Fruit fly (Drosophila melanogaster) whole organism, pupa: ENCODE results near the gene Meltrin.

ENCODE experiments used
- CG13204 ChIP-seq: fragments of 200-800 bp; sonication (Bioruptor generic); optimal IDR thresholded peaks from 2 replicates; lab custom pipeline; 2018; ENCODE audit warnings: missing biosample characterization, mild to moderate bottlenecking, missing genetic modification characterization, moderate library complexity
- CG17806 ChIP-seq: fragments of 200-800 bp; sonication (Bioruptor generic); optimal IDR thresholded peaks from 2 replicates; lab custom pipeline; 2018; ENCODE audit warnings: missing biosample characterization, mild to moderate bottlenecking, missing genetic modification characterization, moderate library complexity
- CG32121 ChIP-seq: fragments of 200-800 bp; sonication (Bioruptor generic); IDR thresholded peaks from 2 replicates; pipeline ENCODE4 v1.3.6; 2022; ENCODE audit warnings: missing biosample characterization, missing genetic modification characterization
- CG8159 ChIP-seq: fragments of 200-800 bp; sonication (Bioruptor generic); optimal IDR thresholded peaks from 3 replicates; lab custom pipeline; 2018; ENCODE audit warnings: missing biosample characterization, mild to moderate bottlenecking, missing genetic modification characterization, moderate library complexity
- EcR ChIP-seq: fragments of 200-800 bp; sonication (Bioruptor generic); optimal IDR thresholded peaks from 3 replicates; lab custom pipeline; 2019; ENCODE audit warnings: missing biosample characterization, missing genetic modification characterization, mild to moderate bottlenecking, moderate library complexity, missing genetic modification reagents
- Ets98B ChIP-seq: fragments of 200-800 bp; sonication (Bioruptor generic); IDR thresholded peaks from 2 replicates; pipeline ENCODE4 v1.3.6; 2022; ENCODE audit warnings: missing biosample characterization, missing genetic modification characterization
- Snoo ChIP-seq: fragments of 200-800 bp; sonication (Bioruptor generic); optimal IDR thresholded peaks from 3 replicates; lab custom pipeline; 2017; ENCODE audit warnings: missing biosample characterization, mild to moderate bottlenecking, missing genetic modification characterization, inconsistent platforms
- fd96Ca ChIP-seq: fragments of 200-800 bp; sonication (Bioruptor generic); IDR thresholded peaks from 3 replicates; pipeline ENCODE4 v1.3.6; 2022; ENCODE audit warnings: missing biosample characterization, missing genetic modification characterization
- gl ChIP-seq: fragments of 200-800 bp; sonication (Bioruptor generic); optimal IDR thresholded peaks from 2 replicates; lab custom pipeline; 2018; ENCODE audit warnings: missing biosample characterization, mild to moderate bottlenecking, missing genetic modification characterization

DNA sequence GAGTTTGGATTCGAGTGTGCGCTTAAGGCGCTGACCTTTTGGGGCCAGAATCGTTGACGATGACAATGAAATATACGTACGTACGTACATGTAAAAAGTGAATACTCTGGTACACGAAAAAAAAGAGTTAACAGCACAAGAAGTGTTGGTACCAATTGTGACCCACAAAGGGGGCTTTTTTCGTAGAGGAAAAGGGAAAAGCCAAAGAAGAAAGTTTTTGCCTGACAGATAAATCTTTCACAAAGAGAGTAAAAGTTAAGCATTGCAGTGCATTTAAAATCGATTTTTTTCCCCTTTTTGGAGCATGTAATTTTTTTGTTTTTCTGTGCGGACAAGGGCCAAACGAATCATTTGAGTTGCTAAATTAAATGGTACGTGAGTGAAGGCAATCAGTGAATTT lies 2.5 kb downstream of the Meltrin start:
- TF ChIP-seq gl, result no peak
- no peak for TF ChIP-seq Snoo (tag; lab: Kevin White, UChicago)
- no peak for TF ChIP-seq CG17806 (tag; lab: Kevin White, UChicago)
- TF ChIP-seq CG13204 (GFP tag; lab: Kevin White, UChicago), result no peak
- no peak for TF ChIP-seq EcR
- TF ChIP-seq fd96Ca, result no peak
- TF ChIP-seq CG32121 (GFP tag; lab: Robert Waterston, UW), result no peak
- no peak for TF ChIP-seq CG8159
- no peak for TF ChIP-seq Ets98B (GFP tag; lab: Robert Waterston, UW)
